Worm (Caenorhabditis elegans) whole organism, L4/young adult: ENCODE measurements around the gene rabs-5.

Experiments
- W03F9.2 ChIP-seq: fragments of 150-350 bp; optimal IDR thresholded peaks from 2 replicates; lab custom pipeline; 2014; ENCODE audit warnings: missing biosample characterization, missing genetic modification characterization
- dao-5 ChIP-seq: sonication (generic microtip); optimal IDR thresholded peaks from 2 replicates; lab custom pipeline; 2016; ENCODE audit warnings: missing genotype, missing genetic modification characterization, moderate library complexity, missing compliant biosample characterization

- TF ChIP-seq W03F9.2 (tag; lab: Kevin White, UChicago): no peak
- no peak for TF ChIP-seq dao-5 (tag; lab: Kevin White, UChicago)
These were observed 4.2 kb downstream of the rabs-5 start for ce11 chrIV:8103196-8103595.
